Worm (Caenorhabditis elegans) whole organism, early embryonic: Measurements from ENCODE around the gene clec-182.

Experiments
- B0310.2 ChIP-seq: sonication (generic microtip); optimal IDR thresholded peaks from 2 replicates; lab custom pipeline; 2016; ENCODE audit warnings: mild to moderate bottlenecking, missing genetic modification characterization, missing compliant biosample characterization
- aly-1 ChIP-seq: sonication (generic microtip); optimal IDR thresholded peaks from 2 replicates; lab custom pipeline; 2016; ENCODE audit warnings: missing genetic modification characterization, missing compliant biosample characterization
- ama-1 ChIP-seq: fragments of 150-350 bp; optimal IDR thresholded peaks from 2 replicates; lab custom pipeline; 2014
- ceh-36 ChIP-seq: sonication (generic microtip); optimal IDR thresholded peaks from 2 replicates; lab custom pipeline; 2016; ENCODE audit warnings: missing genetic modification characterization, inconsistent platforms, missing compliant biosample characterization
- ets-7 ChIP-seq: sonication (generic microtip); optimal IDR thresholded peaks from 2 replicates; lab custom pipeline; 2016; ENCODE audit warnings: missing genotype, missing genetic modification characterization, missing compliant biosample characterization
- flt-1 ChIP-seq: fragments of 200-800 bp; sonication (Bioruptor generic); IDR thresholded peaks from 2 replicates; pipeline ENCODE4 v1.3.6; 2022; ENCODE audit warnings: missing genetic modification characterization, missing compliant biosample characterization
- hmbx-1 ChIP-seq: sonication (generic microtip); optimal IDR thresholded peaks from 2 replicates; lab custom pipeline; 2016; ENCODE audit warnings: mild to moderate bottlenecking, missing genetic modification characterization, missing compliant biosample characterization
- hmg-4 ChIP-seq: fragments of 200-800 bp; sonication (Bioruptor generic); optimal IDR thresholded peaks from 2 replicates; lab custom pipeline; 2018; ENCODE audit warnings: mild to moderate bottlenecking, missing genetic modification characterization, missing compliant biosample characterization
- hnd-1 ChIP-seq: sonication (generic microtip); optimal IDR thresholded peaks from 2 replicates; lab custom pipeline; 2016; ENCODE audit warnings: missing genetic modification characterization, missing compliant biosample characterization
- pes-1 ChIP-seq: fragments of 200-800 bp; sonication (Bioruptor generic); IDR thresholded peaks from 2 replicates; pipeline ENCODE4 v1.3.6; 2022; ENCODE audit warnings: missing genetic modification reagents, missing genetic modification characterization, missing compliant biosample characterization
- scrt-1 ChIP-seq: fragments of 200-800 bp; sonication (Bioruptor generic); IDR thresholded peaks from 2 replicates; pipeline ENCODE4 v1.3.6; 2022; ENCODE audit warnings: missing genetic modification characterization, missing compliant biosample characterization
- sea-1 ChIP-seq: fragments of 200-800 bp; sonication (Bioruptor generic); conservative IDR thresholded peaks from 2 replicates; pipeline ENCODE4 v1.3.6; 2022; ENCODE audit warnings: missing genetic modification characterization, missing compliant biosample characterization
- tra-4 ChIP-seq: sonication (generic microtip); optimal IDR thresholded peaks from 2 replicates; lab custom pipeline; 2017; ENCODE audit warnings: missing genetic modification characterization, missing compliant biosample characterization

DNA sequence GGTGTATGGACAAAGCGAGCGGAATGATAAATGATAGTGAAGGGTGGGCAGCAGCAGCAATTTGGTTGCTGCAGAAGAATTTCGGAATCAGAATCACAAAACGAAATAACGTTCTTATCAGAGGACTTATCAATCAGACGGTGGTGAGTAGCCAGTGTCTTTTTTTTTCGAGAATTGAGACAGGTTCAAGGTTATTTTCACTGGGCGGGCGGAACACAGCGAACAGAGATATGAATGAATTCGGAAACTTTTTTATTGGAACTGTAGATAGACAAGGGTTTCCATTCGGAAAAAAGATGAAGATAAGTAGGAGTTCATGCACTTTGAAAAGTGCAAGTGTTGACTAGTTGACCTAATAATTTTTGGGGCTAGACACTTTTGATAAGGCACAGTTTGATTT, 4.9 kb downstream of the clec-182 start:
- TF ChIP-seq ama-1, result no peak
- TF ChIP-seq scrt-1 (GFP tag; lab: Robert Waterston, UW), result no peak
- no peak for TF ChIP-seq flt-1 (GFP tag; lab: Robert Waterston, UW)
- no peak for TF ChIP-seq ets-7 (tag; lab: Kevin White, UChicago)
- no peak for TF ChIP-seq sea-1 (GFP tag; lab: Robert Waterston, UW)
- no peak for TF ChIP-seq aly-1 (tag; lab: Kevin White, UChicago)
- TF ChIP-seq B0310.2, result no peak
- no peak for TF ChIP-seq ceh-36 (tag; lab: Kevin White, UChicago)
- no peak for TF ChIP-seq hmg-4 (GFP tag; lab: Kevin White, UChicago)
- TF ChIP-seq hmbx-1 (tag; lab: Kevin White, UChicago), result no peak
- TF ChIP-seq hnd-1 (tag; lab: Kevin White, UChicago), result no peak
- no peak for TF ChIP-seq pes-1 (GFP tag; lab: Robert Waterston, UW)
- no peak for TF ChIP-seq tra-4 (tag; lab: Kevin White, UChicago)
